Fruit fly (Drosophila melanogaster): Measurements from ENCODE around the gene CG31937.

CG31937 gene

dm6 chr2L:1723135-1723936 is 6.4 kb upstream of the CG31937 start (continued):
- TF ChIP-seq dpn (GFP tag; optimal IDR thresholded peaks at IDR 0.05) (peak; percentile 5 to 17), Ssrp (tag; optimal IDR thresholded peaks at IDR 0.05) (no peak), Oaz (GFP tag; IDR thresholded peaks at IDR 0.05) (no peak), E2f2 (GFP tag; IDR thresholded peaks at IDR 0.05) (no peak), CG4707 (GFP tag; optimal IDR thresholded peaks at IDR 0.05) (no peak), emc (GFP tag; optimal IDR thresholded peaks at IDR 0.05) (no peak), CG17385 (GFP tag; optimal IDR thresholded peaks at IDR 0.05) (peak; percentile 12), dati (GFP tag; IDR thresholded peaks at IDR 0.05) (no peak), ken (GFP tag; IDR thresholded peaks at IDR 0.05) (no peak), CG13296 (GFP tag; optimal IDR thresholded peaks at IDR 0.05) (no peak), Sox102F (GFP tag; optimal IDR thresholded peaks at IDR 0.05) (peak; percentile 23), dmrt99B (tag; optimal IDR thresholded peaks at IDR 0.05) (no peak), BEAF-32 (GFP tag; optimal IDR thresholded peaks at IDR 0.05) (no peak), otp (GFP tag; IDR thresholded peaks at IDR 0.05) (no peak), CG18262 (tag; optimal IDR thresholded peaks at IDR 0.05) (peak; percentile 24), CG13775 (GFP tag; optimal IDR thresholded peaks at IDR 0.05) (peak; percentile 2), run (tag; optimal IDR thresholded peaks at IDR 0.05) (no peak), Aef1 (GFP tag; IDR thresholded peaks at IDR 0.05) (no peak), jing (GFP tag; optimal IDR thresholded peaks at IDR 0.05) (no peak), CG1233 (GFP tag; optimal IDR thresholded peaks at IDR 0.05) (peak; percentile 14), CG10543 (GFP tag; optimal IDR thresholded peaks at IDR 0.05) (no peak), Poxn (GFP tag; IDR thresholded peaks at IDR 0.05) (no peak), stwl (tag; optimal IDR thresholded peaks at IDR 0.05) (no peak), sd (tag; optimal IDR thresholded peaks at IDR 0.05) (peak; percentile 50), Asciz (GFP tag; optimal IDR thresholded peaks at IDR 0.05) (peak; percentile 14), CG12219 (GFP tag; optimal IDR thresholded peaks at IDR 0.05) (no peak), az2 (GFP tag; optimal IDR thresholded peaks at IDR 0.05) (no peak), CG9932 (GFP tag; IDR thresholded peaks at IDR 0.05) (peak; percentile 30), CG4854 (GFP tag; optimal IDR thresholded peaks at IDR 0.05) (no peak), gsb-n (tag; optimal IDR thresholded peaks at IDR 0.05) (peak; percentile 2), schlank (tag; optimal IDR thresholded peaks at IDR 0.05) (no peak), CkIIα-i1 (GFP tag; IDR thresholded peaks at IDR 0.05) (no peak), CG4730 (GFP tag; IDR thresholded peaks at IDR 0.05) (no peak), lbe (GFP tag; optimal IDR thresholded peaks at IDR 0.05) (no peak), CG15073 (GFP tag; optimal IDR thresholded peaks at IDR 0.05) (no peak), zfh1 (GFP tag; IDR thresholded peaks at IDR 0.05) (0 out of 3 replicates have a peak, but pooled peaks have one; percentile 32), NK7.1 (GFP tag; optimal IDR thresholded peaks at IDR 0.05) (no peak), E2f1 (GFP tag; IDR thresholded peaks at IDR 0.05) (no peak), TFAM (GFP tag; optimal IDR thresholded peaks at IDR 0.05) (no peak), CG18011 (GFP tag; optimal IDR thresholded peaks at IDR 0.05) (no peak), Dad (GFP tag; optimal IDR thresholded peaks at IDR 0.05) (peak; percentile 4), her (GFP tag; optimal IDR thresholded peaks at IDR 0.05) (no peak), CG7963 (GFP tag; IDR thresholded peaks at IDR 0.05; ENCODE audit: partially characterized antibody) (no peak), cato (GFP tag; optimal IDR thresholded peaks at IDR 0.05; ENCODE audit: borderline replicate concordance) (peak; percentile 9), eve (GFP tag; optimal IDR thresholded peaks at IDR 0.05) (no peak), Rx (GFP tag; IDR thresholded peaks at IDR 0.05) (no peak), Mes4 (GFP tag; optimal IDR thresholded peaks at IDR 0.05) (no peak), CG1603 (tag; optimal IDR thresholded peaks at IDR 0.05) (peak; percentile 36), bbx (GFP tag; IDR thresholded peaks at IDR 0.05; ENCODE audit: partially characterized antibody) (no peak), Fer1 (GFP tag; optimal IDR thresholded peaks at IDR 0.05) (peak; percentile 9)

Measured in whole organism, embryonic.